Fruit fly (Drosophila melanogaster) whole organism, prepupa: Measurements from ENCODE around the gene Mst87F.

Experiments used
- Blimp-1 ChIP-seq: fragments of 200-800 bp; sonication (Bioruptor generic); optimal IDR thresholded peaks from 3 replicates; lab custom pipeline; 2017; ENCODE audit warnings: missing biosample characterization, missing genetic modification characterization, mild to moderate bottlenecking, moderate library complexity, missing genetic modification reagents
- CG10631 ChIP-seq: fragments of 200-800 bp; sonication (Bioruptor generic); optimal IDR thresholded peaks from 2 replicates; lab custom pipeline; 2016; ENCODE audit warnings: missing biosample characterization, missing genetic modification characterization
- CG11762 ChIP-seq: fragments of 200-800 bp; sonication (Bioruptor generic); optimal IDR thresholded peaks from 3 replicates; lab custom pipeline; 2016; ENCODE audit warnings: missing biosample characterization, missing genetic modification characterization; ENCODE audit not compliant: insufficient read depth
- CG9139 ChIP-seq: fragments of 200-800 bp; sonication (Bioruptor generic); optimal IDR thresholded peaks from 3 replicates; lab custom pipeline; 2017; ENCODE audit warnings: missing biosample characterization, mild to moderate bottlenecking, missing genetic modification characterization
- Eip93F ChIP-seq: fragments of 200-800 bp; sonication (Bioruptor generic); optimal IDR thresholded peaks from 2 replicates; lab custom pipeline; 2016; ENCODE audit warnings: missing biosample characterization, mild to moderate bottlenecking, missing genetic modification characterization
- Gug ChIP-seq: fragments of 200-800 bp; sonication (Bioruptor generic); IDR thresholded peaks from 2 replicates; pipeline ENCODE4 v1.3.6; 2022; ENCODE audit warnings: missing biosample characterization, missing genetic modification characterization
- Sox102F ChIP-seq: fragments of 200-800 bp; sonication (Bioruptor generic); optimal IDR thresholded peaks from 2 replicates; lab custom pipeline; 2016; ENCODE audit warnings: missing biosample characterization, mild to moderate bottlenecking, missing genetic modification characterization
- Sox15 ChIP-seq: fragments of 200-800 bp; sonication (Bioruptor generic); optimal IDR thresholded peaks from 3 replicates; lab custom pipeline; 2016; ENCODE audit warnings: missing biosample characterization, missing genetic modification characterization
- dac ChIP-seq: fragments of 200-800 bp; sonication (Bioruptor generic); optimal IDR thresholded peaks from 2 replicates; lab custom pipeline; 2017; ENCODE audit warnings: missing biosample characterization, mild to moderate bottlenecking, missing genetic modification characterization
- eg ChIP-seq: fragments of 200-800 bp; sonication (Bioruptor generic); IDR thresholded peaks from 3 replicates; pipeline ENCODE4 v1.3.6; 2022; ENCODE audit warnings: missing biosample characterization, missing genetic modification characterization
- fd59A ChIP-seq: fragments of 200-800 bp; sonication (Bioruptor generic); optimal IDR thresholded peaks from 2 replicates; lab custom pipeline; 2017; ENCODE audit warnings: missing biosample characterization, mild to moderate bottlenecking, missing genetic modification characterization, missing genetic modification reagents
- fd85E ChIP-seq: fragments of 200-800 bp; sonication (Bioruptor generic); optimal IDR thresholded peaks from 3 replicates; lab custom pipeline; 2016; ENCODE audit warnings: missing biosample characterization, missing genetic modification characterization
- ss ChIP-seq, 2 experiments: fragments of 200-800 bp; sonication (Bioruptor generic); optimal IDR thresholded peaks; 2 replicates in 1 of 2; 3 replicates in 1 of 2; lab custom pipeline; 2017 to 2018; ENCODE audit warnings: mild to moderate bottlenecking in 2 of 2, missing biosample characterization in 2 of 2, missing genetic modification characterization in 2 of 2, moderate library complexity in 1 of 2

DNA sequence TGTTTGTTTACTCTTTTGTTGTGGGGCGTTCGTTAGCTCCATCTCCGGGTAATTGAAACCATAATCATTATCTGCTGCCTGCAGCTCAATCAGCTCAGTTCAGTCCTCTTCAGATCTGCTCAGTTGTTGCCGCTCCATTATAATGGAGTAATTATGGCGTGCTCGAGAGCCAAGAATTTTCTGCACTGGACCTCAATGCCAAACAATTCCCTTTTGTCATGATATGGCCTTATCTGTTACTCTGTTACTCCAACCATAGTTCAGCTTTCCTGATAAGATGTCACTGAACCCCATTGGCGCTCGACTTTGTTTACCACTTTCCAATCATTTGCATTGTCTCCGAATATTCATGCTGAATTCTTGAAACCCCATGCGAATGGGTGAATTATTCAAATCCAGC, 37.0 kb downstream of the Mst87F start:
- no peak for TF ChIP-seq fd59A
- TF ChIP-seq Sox15 (GFP tag; lab: Kevin White, UChicago) = no peak
- TF ChIP-seq Eip93F (GFP tag; lab: Kevin White, UChicago) = no peak
- TF ChIP-seq CG10631 (GFP tag; lab: Kevin White, UChicago) = no peak
- TF ChIP-seq Gug (GFP tag; lab: Robert Waterston, UW) = no peak
- no peak for TF ChIP-seq CG11762
- no peak for TF ChIP-seq Blimp-1 (GFP tag; lab: Kevin White, UChicago)
- TF ChIP-seq eg (GFP tag; lab: Robert Waterston, UW) = no peak
- TF ChIP-seq Sox102F (GFP tag; lab: Kevin White, UChicago) = no peak
- TF ChIP-seq ss (GFP tag; optimal IDR thresholded peaks at IDR 0.05; lab: Kevin White, UChicago) = no peak
- no peak for TF ChIP-seq fd85E (GFP tag; lab: Kevin White, UChicago)
- no peak for TF ChIP-seq CG9139 (GFP tag; lab: Kevin White, UChicago)
- TF ChIP-seq dac (GFP tag; lab: Kevin White, UChicago) = no peak
